Worm (Caenorhabditis elegans) whole organism, L4/young adult: Measurements from ENCODE around the gene gln-1.

Source experiments
- W03F9.2 ChIP-seq: fragments of 150-350 bp; optimal IDR thresholded peaks from 2 replicates; lab custom pipeline; 2014; ENCODE audit warnings: missing biosample characterization, missing genetic modification characterization
- him-1 ChIP-seq: sonication (generic microtip); optimal IDR thresholded peaks from 2 replicates; lab custom pipeline; 2016; ENCODE audit warnings: missing genotype, missing genetic modification reagents, missing genetic modification characterization, missing compliant biosample characterization

DNA sequence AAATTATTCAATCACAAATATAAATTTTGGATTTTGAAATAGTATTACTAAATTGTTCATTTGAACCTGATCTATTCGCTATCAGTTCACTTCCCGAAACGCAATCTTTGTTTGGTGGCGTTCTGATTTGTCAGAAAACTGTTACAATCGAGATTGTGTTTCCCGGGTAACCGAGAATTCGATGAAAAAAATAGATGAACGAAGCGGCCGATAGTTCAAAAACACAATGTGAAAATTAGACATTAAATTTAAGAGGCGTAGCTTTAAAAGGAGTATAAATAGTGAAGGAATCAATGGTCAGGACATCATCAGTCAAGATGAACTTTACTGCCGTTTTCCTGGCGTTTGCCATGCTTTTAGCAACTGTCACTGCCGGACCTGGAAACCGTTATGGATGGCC is 27.8 kb downstream of the gln-1 start, which contains the start of gene C45B2.1:
- no peak for TF ChIP-seq him-1 (tag; lab: Kevin White, UChicago)
- no peak for TF ChIP-seq W03F9.2 (tag; lab: Kevin White, UChicago)
